Fruit fly (Drosophila melanogaster): Measurements from ENCODE around the gene CG13082.

CG13082 gene

DNA sequence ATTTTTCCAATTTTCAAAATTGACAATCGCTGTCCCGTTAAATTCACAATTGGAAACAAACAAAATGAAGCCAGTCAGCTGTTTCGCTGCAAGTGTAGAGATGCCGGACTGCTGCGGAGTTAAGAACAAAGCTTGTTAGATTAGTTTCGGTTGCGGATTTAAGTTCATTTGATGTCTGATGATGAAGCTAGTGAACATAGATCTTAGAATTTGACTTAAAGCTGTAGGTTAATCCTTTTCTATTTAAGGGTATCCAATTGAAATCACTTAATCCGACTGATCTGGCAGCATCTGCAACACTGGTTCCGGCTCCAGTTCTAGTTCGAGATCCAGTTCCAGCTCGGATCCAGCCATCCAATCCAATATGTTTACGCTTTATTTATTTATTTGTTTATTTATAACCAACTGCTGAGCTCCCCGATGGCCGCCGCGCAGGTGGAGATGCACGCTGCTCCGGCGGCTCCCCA is 45.7 kb downstream of the CG13082 start, which contains the start of the genes PCNA2 and CG10366 (continued):
- TF ChIP-seq Mad (GFP tag; optimal IDR thresholded peaks at IDR 0.05) (peak; percentile 76), CG17361 (GFP tag; IDR thresholded peaks at IDR 0.05) (peak; percentile 56; the same call in 2 of the 3 replicates), CG30020 (tag; optimal IDR thresholded peaks at IDR 0.05) (peak; percentile 52), HLH3B (GFP tag; IDR thresholded peaks at IDR 0.05) (0 out of 2 replicates have a peak, but pooled peaks have one; percentile 9), CG10462 (GFP tag; optimal IDR thresholded peaks at IDR 0.05) (peak; percentile 77)

DNA sequence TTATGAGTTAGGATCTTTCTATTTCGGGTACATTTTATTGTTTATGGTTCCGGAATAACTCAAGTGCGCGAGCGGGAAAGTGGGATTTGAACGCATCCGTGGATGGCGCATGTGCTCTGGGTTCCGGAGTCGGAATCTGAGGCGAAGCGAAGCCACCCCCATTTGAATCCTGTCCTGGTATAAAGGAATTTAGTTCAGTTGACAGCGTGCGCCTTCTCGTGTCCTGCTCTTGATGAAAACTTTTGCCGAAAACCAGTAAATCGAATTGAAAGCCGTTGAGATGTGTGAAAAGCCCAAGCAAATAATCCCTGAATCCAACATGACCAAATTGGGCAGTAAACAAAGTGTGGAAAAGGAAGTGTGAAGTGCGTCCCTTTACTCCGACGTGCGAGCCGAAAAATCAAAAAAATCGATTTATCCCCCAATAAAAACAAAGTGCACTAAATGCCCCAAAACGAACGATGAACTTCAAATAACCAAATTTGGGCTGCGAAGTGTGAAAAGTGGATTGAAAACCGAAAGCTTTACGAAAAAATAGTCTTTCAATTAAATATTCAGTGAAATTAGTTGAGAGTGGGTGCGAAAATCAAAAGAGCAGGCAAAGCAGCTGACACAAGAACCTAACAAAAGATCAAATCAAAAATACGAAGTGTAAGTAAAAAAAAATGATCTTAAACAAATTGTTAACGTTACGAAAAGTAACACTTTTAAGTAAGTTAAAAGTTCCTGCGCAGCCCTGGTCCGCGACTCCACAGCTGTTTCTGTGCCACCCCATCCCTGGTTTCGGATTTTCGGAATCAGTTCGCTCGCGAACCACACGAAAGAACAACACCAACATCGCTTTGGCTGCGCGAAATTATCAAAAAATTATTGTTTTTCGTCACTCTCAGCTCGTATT is 48.5 kb downstream of the CG13082 start, which contains the start of gene Lar:
Lar (plus strand) TSS at position 188 of the 898 bp plus-strand sequence.
- peak; percentile 26 for TF ChIP-seq CG5245 (GFP tag; optimal IDR thresholded peaks at IDR 0.05)
- TF ChIP-seq CG8290 (GFP tag; optimal IDR thresholded peaks at IDR 0.05), result no peak
- peak; percentile 17 to 81 for TF ChIP-seq CG8290 (tag; optimal IDR thresholded peaks at IDR 0.05)
- peak; percentile 61 for TF ChIP-seq chn (GFP tag; optimal IDR thresholded peaks at IDR 0.05)
- no peak for TF ChIP-seq CG3726 (GFP tag; IDR thresholded peaks at IDR 0.05)
- peak; percentile 45 for TF ChIP-seq dmrt99B (tag; optimal IDR thresholded peaks at IDR 0.05)
- peak; percentile 69; the same call in 2 of the 3 replicates for TF ChIP-seq CG11456 (GFP tag; IDR thresholded peaks at IDR 0.05)
- no peak for TF ChIP-seq bowl (GFP tag; IDR thresholded peaks at IDR 0.05)
- TF ChIP-seq Drgx (GFP tag; IDR thresholded peaks at IDR 0.05), result peak; percentile 35
- no peak for TF ChIP-seq pfk (GFP tag; optimal IDR thresholded peaks at IDR 0.05)
- TF ChIP-seq CG3838 (GFP tag; optimal IDR thresholded peaks at IDR 0.05), result no peak
- TF ChIP-seq dpn (GFP tag; optimal IDR thresholded peaks at IDR 0.05), result peak; percentile 60 to 79
- peak; percentile 53 for TF ChIP-seq bcd (GFP tag; optimal IDR thresholded peaks at IDR 0.05)
- TF ChIP-seq CG7271 (tag; optimal IDR thresholded peaks at IDR 0.05), result peak; percentile 47
- TF ChIP-seq CG15696 (tag; optimal IDR thresholded peaks at IDR 0.05), result peak; percentile 49
- TF ChIP-seq disco-r (GFP tag; optimal IDR thresholded peaks at IDR 0.05), result no peak
- no peak for TF ChIP-seq oc (tag; optimal IDR thresholded peaks at IDR 0.05)
- no peak for TF ChIP-seq sqz (GFP tag; optimal IDR thresholded peaks at IDR 0.05)
- no peak for TF ChIP-seq gt (GFP tag; IDR thresholded peaks at IDR 0.05)
- TF ChIP-seq CG10321 (GFP tag; IDR thresholded peaks at IDR 0.05), result 0 out of 2 replicates have a peak, but pooled peaks have one; percentile 44
- TF ChIP-seq slou (GFP tag; optimal IDR thresholded peaks at IDR 0.05), result peak; percentile 36
- TF ChIP-seq CG7357 (GFP tag; IDR thresholded peaks at IDR 0.05), result peak; percentile 48; the same call in 1 of the 3 replicates
- TF ChIP-seq HLH3B (GFP tag; IDR thresholded peaks at IDR 0.05), result peak; percentile 38; the same call in 1 of the 2 replicates
- TF ChIP-seq CG2712 (tag; optimal IDR thresholded peaks at IDR 0.05), result peak; percentile 67
- TF ChIP-seq CG18262 (tag; optimal IDR thresholded peaks at IDR 0.05), result peak; percentile 50
- no peak for TF ChIP-seq fru (optimal IDR thresholded peaks at IDR 0.05)
- peak; percentile 40 for TF ChIP-seq Dp (GFP tag; optimal IDR thresholded peaks at IDR 0.05)
- peak; percentile 9 for TF ChIP-seq btn (GFP tag; optimal IDR thresholded peaks at IDR 0.05)
- no peak for TF ChIP-seq lov (optimal IDR thresholded peaks at IDR 0.05)
- 0 out of 3 replicates have a peak, but pooled peaks have one; percentile 17 for TF ChIP-seq lov (GFP tag; IDR thresholded peaks at IDR 0.05)
- peak; percentile 70 for TF ChIP-seq pho (GFP tag; optimal IDR thresholded peaks at IDR 0.05)
- TF ChIP-seq amos (GFP tag; IDR thresholded peaks at IDR 0.05; ENCODE audit: partially characterized antibody), result peak; percentile 62; the same call in 1 of the 2 replicates
- peak; percentile 66 for TF ChIP-seq CG3281 (GFP tag; optimal IDR thresholded peaks at IDR 0.05)
- TF ChIP-seq Eip74EF (GFP tag; optimal IDR thresholded peaks at IDR 0.05), result no peak
- no peak for TF ChIP-seq mld (GFP tag; IDR thresholded peaks at IDR 0.05; ENCODE audit: partially characterized antibody)
- peak; percentile 57 for TF ChIP-seq E2f2 (GFP tag; IDR thresholded peaks at IDR 0.05)
- no peak for TF ChIP-seq CG10274 (GFP tag; optimal IDR thresholded peaks at IDR 0.05)
- peak; percentile 74 for TF ChIP-seq Side (GFP tag; optimal IDR thresholded peaks at IDR 0.05)
- no peak for TF ChIP-seq abd-A (tag; optimal IDR thresholded peaks at IDR 0.05)
- TF ChIP-seq CG12104 (GFP tag; optimal IDR thresholded peaks at IDR 0.05), result no peak
- peak; percentile 67 for TF ChIP-seq zfh1 (GFP tag; IDR thresholded peaks at IDR 0.05)
- peak; percentile 66 for TF ChIP-seq CG34376 (GFP tag; optimal IDR thresholded peaks at IDR 0.05)
- no peak for TF ChIP-seq CG14860 (GFP tag; IDR thresholded peaks at IDR 0.05; ENCODE audit: partially characterized antibody)
